Worm (Caenorhabditis elegans) whole organism, dauer: ENCODE measurements around the gene gstk-2.

Experiments
- unc-62 ChIP-seq: sonication (generic microtip); optimal IDR thresholded peaks from 2 replicates; lab custom pipeline; 2017; ENCODE audit warnings: missing biosample characterization, missing genetic modification reagents, missing genetic modification characterization

Gene gstk-2

DNA sequence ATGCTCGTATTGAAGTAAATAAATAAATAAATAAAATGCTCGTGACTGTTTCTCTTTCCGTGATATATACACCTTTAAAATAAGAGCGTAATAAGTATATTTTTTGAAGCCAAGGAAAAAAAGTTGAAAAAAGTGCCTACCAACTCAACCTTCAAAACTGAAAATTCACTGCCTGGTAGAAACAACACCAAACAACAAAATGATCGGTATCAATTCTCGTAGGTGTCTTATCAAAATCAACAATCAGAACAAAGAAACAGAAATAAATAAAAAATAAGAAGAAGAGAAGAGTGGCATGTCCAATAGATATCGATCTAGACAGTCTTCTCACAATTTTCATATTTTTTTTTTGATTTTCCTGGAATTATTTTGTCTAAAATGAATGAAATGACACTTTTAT lies 1.8 kb upstream of the gstk-2 start, which contains the start of gene afmd-1:
TSS of gene afmd-1 (plus strand) at position 316 of the 400 bp plus-strand sequence.
- TF ChIP-seq unc-62: no peak

DNA sequence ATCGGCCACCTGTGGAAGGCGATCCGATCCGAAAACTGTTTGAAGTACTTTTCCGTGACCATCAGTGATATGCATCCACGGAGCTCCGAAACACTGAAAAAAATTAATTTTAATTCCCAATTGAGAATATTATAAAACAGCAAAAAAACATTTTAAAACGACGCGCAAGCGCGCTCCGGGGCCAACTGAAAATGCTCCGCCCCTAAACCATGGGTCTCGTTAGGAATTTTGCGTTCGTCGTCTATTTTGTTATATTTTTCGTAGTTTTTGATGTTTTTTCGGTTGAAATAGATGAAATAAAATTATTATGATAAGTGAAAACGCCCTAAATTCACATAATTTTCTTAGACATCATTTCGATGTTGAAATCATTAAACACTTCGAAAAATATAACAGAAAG lies 1.5 kb downstream of the gstk-2 start:
- no peak for TF ChIP-seq unc-62

DNA sequence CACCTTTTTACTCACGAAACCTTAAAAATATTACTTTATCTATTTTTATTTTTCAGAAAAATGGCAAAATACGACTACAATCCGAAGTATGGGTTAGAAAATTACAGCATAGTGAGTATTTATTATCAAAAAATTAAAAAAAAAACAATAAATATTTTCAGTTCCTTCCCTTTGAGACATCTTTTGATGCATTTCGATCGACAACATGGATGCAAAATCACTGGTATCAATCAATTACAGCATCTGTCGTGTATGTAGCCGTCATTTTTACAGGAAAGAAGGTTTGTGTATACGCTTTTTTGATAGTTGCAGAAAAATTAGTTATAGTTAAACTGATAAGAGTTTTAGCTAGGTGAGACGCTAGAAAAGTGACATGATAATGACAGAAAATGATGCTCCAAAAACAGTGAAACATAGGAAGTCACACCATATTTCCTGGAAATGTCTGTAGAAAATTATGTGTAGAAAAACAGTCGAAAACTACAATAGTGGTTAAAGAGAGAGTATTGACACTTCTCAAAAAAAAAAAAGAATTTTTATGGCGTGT lies 4.3 kb downstream of the gstk-2 start, which contains the start of gene elo-3:
TSS of gene elo-3 (plus strand) at position 51 of the 547 bp plus-strand sequence.
- TF ChIP-seq unc-62: no peak

DNA sequence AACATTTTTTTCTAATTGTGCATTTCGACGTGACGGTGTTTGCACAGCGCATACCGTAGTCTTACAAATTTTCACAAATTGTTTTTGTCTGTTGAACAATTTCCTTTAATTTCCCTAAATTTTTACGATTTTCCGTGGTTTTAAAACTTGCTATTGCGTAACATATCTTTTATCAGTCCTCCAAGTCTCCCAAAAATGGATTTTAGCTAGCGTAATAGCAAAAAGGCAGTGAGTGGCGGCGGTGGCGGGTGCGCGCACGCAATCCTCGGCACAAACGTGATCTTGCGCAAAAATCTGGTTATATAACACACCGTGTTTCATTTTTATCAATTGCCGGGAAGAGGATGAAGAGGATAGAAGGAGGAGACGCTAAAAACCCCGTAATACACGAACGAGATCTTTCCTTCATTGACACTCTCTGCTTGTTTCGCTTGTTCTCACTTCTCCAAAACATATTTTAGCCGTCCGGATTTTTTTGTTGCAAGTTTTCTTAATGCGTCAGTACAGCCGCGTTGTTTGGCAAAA lies 5.8 kb downstream of the gstk-2 start:
- TF ChIP-seq unc-62: no peak

DNA sequence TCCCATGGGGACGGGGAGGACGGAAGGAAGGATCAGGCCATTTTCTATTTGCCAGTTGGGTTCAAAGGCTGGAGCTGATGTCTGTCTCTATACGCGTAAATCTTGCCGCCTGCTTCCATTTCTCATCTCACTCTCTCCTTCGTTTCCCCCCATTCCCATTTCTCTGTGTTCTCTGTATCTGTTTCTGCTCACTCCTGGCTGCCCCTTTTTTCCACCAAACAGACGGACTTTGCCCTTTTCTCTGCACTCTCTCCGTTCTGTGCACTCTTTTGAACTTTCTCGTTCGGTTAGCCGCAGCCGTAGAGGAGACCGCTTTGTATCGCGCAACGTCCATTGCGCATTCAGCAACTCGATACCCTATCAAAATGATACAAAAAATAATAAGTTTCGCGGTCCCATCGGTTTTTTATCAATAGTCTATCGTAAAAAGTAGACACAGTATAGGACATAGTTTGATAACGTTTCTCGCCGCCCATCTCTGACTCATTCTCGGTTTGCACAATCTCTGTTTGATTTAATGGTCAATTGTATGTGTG lies 6.6 kb downstream of the gstk-2 start:
- no peak for TF ChIP-seq unc-62

ce11 chrIV:7234623-7235022 lies 7.4 kb downstream of the gstk-2 start:
- TF ChIP-seq unc-62: no peak

ce11 chrIV:7233566-7234014 lies 8.5 kb downstream of the gstk-2 start:
- no peak for TF ChIP-seq unc-62

DNA sequence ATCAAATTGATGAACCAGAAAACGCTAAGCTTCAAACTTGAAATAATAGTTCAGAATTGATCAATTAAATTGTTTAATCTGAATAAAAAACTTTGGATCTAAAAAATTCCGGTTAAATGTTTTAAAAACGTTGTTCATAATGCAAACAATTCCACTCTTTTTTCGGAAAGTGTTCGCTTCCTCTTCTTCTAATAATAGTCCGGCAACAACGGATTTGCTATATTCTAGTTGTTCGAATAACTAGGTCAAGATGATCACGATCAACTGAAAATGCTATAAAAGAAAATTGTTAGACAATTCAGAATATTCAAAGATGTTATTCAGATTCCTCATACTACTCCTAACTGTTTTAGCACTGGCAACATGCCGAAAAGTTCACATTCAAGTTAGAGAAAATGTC lies 11.1 kb downstream of the gstk-2 start, which contains the start of gene D2024.4:
TSS of gene D2024.4 (plus strand) at position 301 of the 400 bp plus-strand sequence.
- TF ChIP-seq unc-62: no peak

DNA sequence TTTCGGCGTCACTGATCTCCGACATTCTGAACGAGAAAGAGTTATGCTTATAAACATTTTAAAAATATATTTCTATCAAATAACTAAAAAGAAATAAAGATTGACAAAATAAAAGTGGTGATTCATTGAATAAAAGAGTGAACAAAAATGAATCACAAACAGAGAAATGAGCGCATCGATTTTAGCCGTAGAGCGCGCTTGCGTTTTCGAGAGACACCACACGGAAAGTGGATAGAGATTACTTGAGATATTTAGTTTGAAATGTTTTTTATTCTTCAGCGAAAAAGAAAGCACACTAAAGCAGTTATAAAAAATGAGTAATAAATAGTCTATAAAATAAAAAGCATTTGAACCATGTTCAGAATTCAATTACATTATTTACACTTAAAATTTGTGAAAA lies 11.9 kb downstream of the gstk-2 start, which contains the start of gene cap-1:
TSS of gene cap-1 (minus strand) at position 26 of the 400 bp plus-strand sequence.
- no peak for TF ChIP-seq unc-62

DNA sequence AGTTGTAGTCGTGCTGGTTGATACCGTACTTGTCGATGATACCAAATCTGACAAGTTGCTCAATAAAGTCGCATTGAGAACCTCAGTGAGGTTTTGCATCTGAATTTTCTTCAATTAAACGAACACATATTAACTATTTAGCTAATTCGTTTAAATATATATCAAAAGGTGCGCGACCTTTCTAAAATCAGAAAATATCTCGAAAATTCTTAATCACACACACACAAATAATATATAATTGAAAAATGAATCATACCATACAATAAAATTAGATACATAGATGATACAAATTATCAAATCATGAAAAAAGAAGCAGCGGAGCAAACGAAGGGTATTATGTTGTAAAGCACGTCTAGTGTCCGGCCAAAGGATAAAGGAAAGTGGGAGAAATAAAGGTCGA lies 13.9 kb downstream of the gstk-2 start, which contains the start of gene D2024.5:
TSS of gene D2024.5 (minus strand) at position 101 of the 400 bp plus-strand sequence.
- TF ChIP-seq unc-62: no peak

DNA sequence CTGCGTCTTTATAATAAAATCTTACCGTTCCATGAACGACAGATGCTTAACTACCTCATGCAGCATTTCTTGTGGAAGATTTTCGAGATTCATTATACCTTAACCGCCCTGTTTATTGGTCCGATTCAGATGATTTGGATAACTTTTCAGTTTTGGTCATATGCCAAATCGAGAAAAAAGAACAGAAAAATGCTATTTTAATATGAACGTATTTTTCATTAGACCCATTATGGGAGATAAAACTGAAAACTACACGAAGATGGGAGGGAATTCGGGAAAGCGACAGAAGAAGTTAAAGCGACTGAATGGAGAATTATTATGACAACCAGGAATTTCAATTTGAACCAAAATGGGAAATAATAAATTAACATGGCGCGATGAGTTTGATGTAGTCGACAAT lies 15.0 kb downstream of the gstk-2 start, which contains the start of gene R13A1.10:
TSS of gene R13A1.10 (minus strand) at position 101 of the 400 bp plus-strand sequence.
- no peak for TF ChIP-seq unc-62

ce11 chrIV:7222088-7222487 lies 20.0 kb downstream of the gstk-2 start:
- no peak for TF ChIP-seq unc-62

DNA sequence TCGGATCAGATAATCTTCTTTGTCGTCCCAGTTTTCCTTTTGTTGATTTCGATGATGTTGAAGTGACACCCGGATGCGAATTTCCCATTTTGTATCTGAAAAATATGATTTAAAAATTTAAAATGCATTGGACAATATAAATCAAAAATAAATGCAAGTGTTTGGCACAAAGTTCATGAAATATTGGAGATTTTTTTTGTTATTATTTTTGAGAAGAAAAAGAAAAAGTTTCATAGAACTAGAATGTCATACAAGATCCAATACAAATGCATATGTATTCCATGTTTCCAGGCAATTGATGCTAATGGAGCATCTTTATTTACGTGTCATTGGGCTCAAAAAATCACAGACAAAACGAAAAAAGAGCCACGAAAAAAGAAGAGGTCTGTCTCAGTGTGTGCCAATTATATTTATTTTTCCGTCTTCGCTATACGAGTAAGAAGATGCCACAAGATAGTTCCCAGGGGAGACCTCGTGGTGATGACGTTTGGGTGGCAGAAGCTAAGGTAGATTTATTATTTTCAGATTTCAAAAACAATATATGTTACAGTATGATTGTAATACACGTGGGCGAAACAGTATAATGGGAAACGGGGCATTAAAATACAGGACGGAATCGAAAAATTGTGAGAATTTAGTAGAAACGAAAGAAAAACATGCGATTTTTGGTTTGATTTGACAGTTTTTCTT lies 22.5 kb downstream of the gstk-2 start, which contains the start of the genes glb-23 and R13A1.1:
TSS of gene glb-23 (minus strand) at position 101 of the 690 bp plus-strand sequence.
TSS of gene R13A1.1 (plus strand) at position 640 of the 690 bp plus-strand sequence.
- TF ChIP-seq unc-62: no peak

DNA sequence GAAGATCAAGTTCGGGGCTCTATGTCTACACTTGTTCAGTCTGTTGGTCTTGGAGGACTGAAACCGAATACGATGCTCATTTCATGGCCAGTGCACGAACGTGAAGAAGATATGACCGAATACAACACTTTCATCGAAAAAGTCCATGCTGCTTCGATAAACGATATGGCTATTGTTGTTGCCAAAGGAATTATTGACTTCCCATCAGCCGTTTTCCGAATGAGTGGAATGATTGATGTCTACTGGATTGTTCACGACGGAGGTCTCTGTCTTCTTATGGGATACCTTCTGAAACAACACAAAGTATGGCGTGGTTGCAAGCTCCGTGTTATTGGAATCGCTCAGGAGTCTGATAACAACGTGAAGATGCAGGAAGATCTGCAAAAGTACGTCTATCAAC lies 25.9 kb downstream of the gstk-2 start:
- TF ChIP-seq unc-62: no peak

DNA sequence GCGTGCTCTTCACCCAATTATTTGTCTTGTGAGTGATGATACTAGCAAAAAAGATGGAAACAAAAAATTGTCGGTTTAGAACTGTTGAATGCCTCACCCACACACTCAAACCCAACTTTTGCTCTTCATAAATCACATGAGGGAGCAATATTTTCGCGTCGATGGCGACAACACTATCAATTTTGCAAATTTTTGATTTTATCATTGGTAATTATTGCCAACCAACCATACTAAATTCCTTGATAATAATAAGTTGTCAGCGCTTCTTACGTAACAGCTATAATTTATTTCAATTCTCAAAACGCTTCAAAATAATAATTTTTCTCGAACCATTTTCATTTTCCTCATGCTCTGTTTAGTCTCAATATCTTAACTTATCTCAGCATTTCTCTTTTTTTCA lies 29.3 kb downstream of the gstk-2 start:
- TF ChIP-seq unc-62: no peak

ce11 chrIV:7211313-7211712 lies 30.8 kb downstream of the gstk-2 start:
- TF ChIP-seq unc-62: no peak

DNA sequence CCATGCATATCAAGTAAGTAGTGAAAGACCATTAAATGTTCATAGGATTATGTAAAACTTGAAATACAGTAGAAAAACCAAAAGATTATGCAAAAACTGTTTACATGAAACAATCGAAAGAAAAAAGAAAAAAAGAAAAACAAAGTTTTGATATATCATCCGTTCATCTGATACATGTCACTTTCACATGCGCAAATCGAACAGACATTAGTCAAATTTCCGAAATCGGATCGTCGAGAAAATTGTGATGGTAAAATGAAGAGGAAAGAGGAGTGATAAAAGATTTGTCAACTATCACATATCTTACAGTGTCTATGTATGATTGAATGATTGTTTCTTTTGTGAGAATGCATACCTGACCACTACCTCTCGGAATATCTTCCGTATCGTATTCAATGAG lies 33.1 kb downstream of the gstk-2 start:
- TF ChIP-seq unc-62: no peak
